Fruit fly (Drosophila melanogaster) whole organism, wandering third instar larva: ENCODE measurements around the gene hec.

ENCODE experiments used
- Dfd ChIP-seq: fragments of >200 bp; optimal IDR thresholded peaks from 2 replicates; lab custom pipeline; 2017; ENCODE audit warnings: missing biosample characterization, missing genetic modification characterization
- lola ChIP-seq: fragments of >200 bp; optimal IDR thresholded peaks from 2 replicates; lab custom pipeline; 2017; ENCODE audit warnings: missing biosample characterization, missing genetic modification characterization
- rgr ChIP-seq: fragments of 200-800 bp; sonication (Bioruptor generic); optimal IDR thresholded peaks from 3 replicates; lab custom pipeline; 2016; ENCODE audit warnings: missing biosample characterization, mild to moderate bottlenecking, missing genetic modification characterization
- usp ChIP-seq: fragments of >200 bp; optimal IDR thresholded peaks from 2 replicates; lab custom pipeline; 2017; ENCODE audit warnings: missing biosample characterization, missing genetic modification characterization

DNA sequence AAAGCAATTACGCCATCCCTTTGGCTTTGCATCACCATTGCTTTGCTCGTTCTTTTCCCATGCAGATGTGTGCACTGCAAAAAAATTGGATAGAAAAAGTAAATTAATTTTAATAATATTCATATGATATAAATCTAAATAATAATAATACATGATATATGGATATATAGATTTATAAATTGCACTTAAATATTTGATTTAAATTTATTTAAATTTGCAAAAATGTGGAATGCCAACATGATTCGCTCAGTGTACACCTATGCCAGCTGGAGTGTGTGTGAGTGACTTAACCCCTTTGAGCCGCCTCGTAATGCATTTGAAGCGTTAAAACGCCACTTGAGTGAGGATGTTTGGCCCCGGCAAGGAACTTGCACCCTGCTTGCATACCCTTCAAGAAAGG lies 43.5 kb downstream of the hec start:
- TF ChIP-seq rgr (GFP tag; lab: Kevin White, UChicago) (no peak), lola (GFP tag; lab: Kevin White, UChicago) (no peak), Dfd (GFP tag; lab: Kevin White, UChicago) (no peak), usp (no peak)
